Worm (Caenorhabditis elegans) whole organism, L1 larva: ENCODE measurements around the gene hil-3.

ENCODE experiments used
- aly-2 ChIP-seq: fragments of 150-350 bp; optimal IDR thresholded peaks from 2 replicates; lab custom pipeline; 2014; ENCODE audit warnings: missing biosample characterization, missing genetic modification characterization
- lin-15B ChIP-seq: fragments of 150-350 bp; sonication (generic microtip); optimal IDR thresholded peaks from 3 replicates; lab custom pipeline; 2014; ENCODE audit warnings: missing biosample characterization, missing genetic modification characterization
- lin-39 ChIP-seq: fragments of 150-350 bp; optimal IDR thresholded peaks from 2 replicates; lab custom pipeline; 2014; ENCODE audit warnings: missing biosample characterization, missing genetic modification reagents, missing genetic modification characterization
- nhr-11 ChIP-seq: fragments of 150-350 bp; optimal IDR thresholded peaks from 2 replicates; lab custom pipeline; 2014; ENCODE audit warnings: missing biosample characterization, missing genetic modification characterization
- tbx-2 ChIP-seq: sonication (generic microtip); optimal IDR thresholded peaks from 2 replicates; lab custom pipeline; 2016; ENCODE audit warnings: missing genetic modification characterization, missing compliant biosample characterization
- ztf-4 ChIP-seq: fragments of 150-350 bp; optimal IDR thresholded peaks from 2 replicates; lab custom pipeline; 2014; ENCODE audit warnings: missing biosample characterization, missing genetic modification characterization

ce11 chrX:8116157-8116556, 42.8 kb upstream of the hil-3 start, which contains the start of gene hlh-8:
- TF ChIP-seq lin-15B (no peak), tbx-2 (tag; lab: Kevin White, UChicago) (no peak), ztf-4 (tag; lab: Kevin White, UChicago) (no peak), lin-39 (tag; lab: Kevin White, UChicago) (no peak), aly-2 (no peak), nhr-11 (tag; lab: Kevin White, UChicago) (no peak)
